Fruit fly (Drosophila melanogaster) whole organism, embryonic: Measurements from ENCODE around the gene Dlip2.

ENCODE experiments used
- CG10209 ChIP-seq: fragments of 200-800 bp; sonication (Bioruptor generic); optimal IDR thresholded peaks from 3 replicates; lab custom pipeline; 2017; ENCODE audit warnings: missing biosample characterization, mild to moderate bottlenecking, missing genetic modification characterization, missing genetic modification reagents
- CG10321 ChIP-seq: fragments of 200-800 bp; sonication (Bioruptor generic); IDR thresholded peaks from 2 replicates; pipeline ENCODE4 v1.3.6; 2022; ENCODE audit warnings: missing biosample characterization, missing genetic modification characterization
- CG10431 ChIP-seq: fragments of 200-800 bp; sonication (Bioruptor generic); optimal IDR thresholded peaks from 3 replicates; lab custom pipeline; 2018; ENCODE audit warnings: missing biosample characterization, mild to moderate bottlenecking, missing genetic modification characterization
- CG11085 ChIP-seq: fragments of 200-800 bp; sonication (Bioruptor generic); IDR thresholded peaks from 2 replicates; pipeline ENCODE4 v1.3.6; 2022; ENCODE audit warnings: missing biosample characterization, missing genetic modification characterization
- CG11093 ChIP-seq: fragments of 200-800 bp; sonication (Bioruptor generic); IDR thresholded peaks from 3 replicates; pipeline ENCODE4 v1.3.6; 2022; ENCODE audit warnings: missing biosample characterization, missing genetic modification characterization
- CG1233 ChIP-seq: fragments of 200-800 bp; sonication (Bioruptor generic); optimal IDR thresholded peaks from 4 replicates; lab custom pipeline; 2018; ENCODE audit warnings: missing biosample characterization, mild to moderate bottlenecking, missing genetic modification characterization
- CG12659 ChIP-seq: fragments of 200-800 bp; sonication (Bioruptor generic); optimal IDR thresholded peaks from 3 replicates; lab custom pipeline; 2017; ENCODE audit warnings: mild to moderate bottlenecking, missing biosample characterization, missing genetic modification reagents, missing genetic modification characterization
- CG12744 ChIP-seq: fragments of 200-800 bp; sonication (Bioruptor generic); optimal IDR thresholded peaks from 2 replicates; lab custom pipeline; 2016; ENCODE audit warnings: missing biosample characterization, missing genetic modification characterization
- CG13287 ChIP-seq: fragments of 200-800 bp; sonication (Bioruptor generic); IDR thresholded peaks from 2 replicates; pipeline ENCODE4 v1.3.6; 2022; ENCODE audit warnings: missing biosample characterization, missing genetic modification characterization; ENCODE audit not compliant: partially characterized antibody
- CG13894 ChIP-seq: fragments of 200-800 bp; sonication (Bioruptor generic); optimal IDR thresholded peaks from 3 replicates; lab custom pipeline; 2018; ENCODE audit warnings: missing biosample characterization, mild to moderate bottlenecking, missing genetic modification characterization, moderate library complexity
- CG14441 ChIP-seq: fragments of 200-800 bp; sonication (Bioruptor generic); IDR thresholded peaks from 2 replicates; pipeline ENCODE4 v1.3.6; 2022; ENCODE audit warnings: missing biosample characterization, missing genetic modification characterization
- CG1602 ChIP-seq: fragments of 200-800 bp; sonication (Bioruptor generic); optimal IDR thresholded peaks from 3 replicates; lab custom pipeline; 2016; ENCODE audit warnings: missing biosample characterization, missing genetic modification characterization
- CG17361 ChIP-seq: fragments of 200-800 bp; sonication (Bioruptor generic); IDR thresholded peaks from 3 replicates; pipeline ENCODE4 v1.3.6; 2022; ENCODE audit warnings: missing biosample characterization, missing genetic modification characterization
- CG43689 ChIP-seq: fragments of 200-800 bp; sonication (Bioruptor generic); IDR thresholded peaks from 2 replicates; pipeline ENCODE4 v1.3.6; 2022; ENCODE audit warnings: missing biosample characterization, missing genetic modification characterization
- CG5245 ChIP-seq: fragments of 200-800 bp; sonication (Bioruptor generic); optimal IDR thresholded peaks from 3 replicates; lab custom pipeline; 2016; ENCODE audit warnings: missing biosample characterization, missing genetic modification characterization
- CG6175 ChIP-seq: fragments of 200-800 bp; sonication (Bioruptor generic); IDR thresholded peaks from 3 replicates; pipeline ENCODE4 v1.3.6; 2022; ENCODE audit warnings: missing biosample characterization, missing genetic modification characterization
- CG7357 ChIP-seq: fragments of 200-800 bp; sonication (Bioruptor generic); IDR thresholded peaks from 3 replicates; pipeline ENCODE4 v1.3.6; 2022; ENCODE audit warnings: missing biosample characterization, missing genetic modification characterization
- CG7839 ChIP-seq: fragments of 200-800 bp; sonication (Bioruptor generic); optimal IDR thresholded peaks from 3 replicates; lab custom pipeline; 2018; ENCODE audit warnings: missing biosample characterization, mild to moderate bottlenecking, missing genetic modification characterization, moderate library complexity
- CG9437 ChIP-seq: fragments of 200-800 bp; sonication (Bioruptor generic); optimal IDR thresholded peaks from 2 replicates; lab custom pipeline; 2018; ENCODE audit warnings: missing biosample characterization, mild to moderate bottlenecking, missing genetic modification characterization
- CHES-1-like ChIP-seq: fragments of 200-800 bp; sonication (Bioruptor generic); optimal IDR thresholded peaks from 2 replicates; lab custom pipeline; 2016; ENCODE audit warnings: missing biosample characterization, missing genetic modification characterization
- Dbx ChIP-seq: fragments of 200-800 bp; sonication (Bioruptor generic); IDR thresholded peaks from 3 replicates; pipeline ENCODE4 v1.3.6; 2022; ENCODE audit warnings: missing biosample characterization, missing genetic modification characterization
- E2f1 ChIP-seq: fragments of 200-800 bp; sonication (Bioruptor generic); IDR thresholded peaks from 2 replicates; pipeline ENCODE4 v1.3.6; 2022; ENCODE audit warnings: missing biosample characterization, missing genetic modification characterization
- Ets65A ChIP-seq: fragments of 200-800 bp; sonication (Bioruptor generic); peaks from one replicate; lab custom pipeline; 2016; ENCODE audit warnings: missing biosample characterization, missing genetic modification characterization
- HLH4C ChIP-seq: fragments of 200-800 bp; sonication (Bioruptor generic); IDR thresholded peaks from 3 replicates; pipeline ENCODE4 v1.3.6; 2022; ENCODE audit warnings: missing biosample characterization, missing genetic modification characterization; ENCODE audit not compliant: partially characterized antibody
- Hmx ChIP-seq: fragments of 200-800 bp; sonication (Bioruptor generic); optimal IDR thresholded peaks from 2 replicates; lab custom pipeline; 2016; ENCODE audit warnings: missing biosample characterization, missing genetic modification characterization
- Jarid2 ChIP-seq: fragments of 200-800 bp; sonication (Bioruptor generic); optimal IDR thresholded peaks from 3 replicates; lab custom pipeline; 2017; ENCODE audit warnings: mild to moderate bottlenecking, missing biosample characterization, missing genetic modification reagents, missing genetic modification characterization
- Kr ChIP-seq: fragments of 200-800 bp; sonication (Bioruptor generic); optimal IDR thresholded peaks from 2 replicates; lab custom pipeline; 2017; ENCODE audit warnings: missing biosample characterization, mild to moderate bottlenecking, missing genetic modification characterization
- Lim3 ChIP-seq: fragments of 200-800 bp; sonication (Bioruptor generic); IDR thresholded peaks from 2 replicates; pipeline ENCODE4 v1.3.6; 2022; ENCODE audit warnings: missing biosample characterization, missing genetic modification characterization
- Lpt ChIP-seq: fragments of >200 bp; optimal IDR thresholded peaks from 2 replicates; lab custom pipeline; 2018; ENCODE audit warnings: missing biosample characterization, missing genetic modification characterization
- NFAT ChIP-seq: fragments of 200-800 bp; sonication (Bioruptor generic); IDR thresholded peaks from 2 replicates; pipeline ENCODE4 v1.3.6; 2022; ENCODE audit warnings: missing biosample characterization, missing genetic modification characterization
- TFAM ChIP-seq: fragments of 200-800 bp; sonication (Bioruptor generic); optimal IDR thresholded peaks from 2 replicates; lab custom pipeline; 2017; ENCODE audit warnings: missing biosample characterization, missing genetic modification characterization, inconsistent platforms
- Vsx1 ChIP-seq: fragments of 200-800 bp; sonication (Bioruptor generic); optimal IDR thresholded peaks from 2 replicates; lab custom pipeline; 2017; ENCODE audit warnings: missing biosample characterization, mild to moderate bottlenecking, missing genetic modification characterization, missing genetic modification reagents
- amos ChIP-seq: fragments of 200-800 bp; sonication (Bioruptor generic); IDR thresholded peaks from 2 replicates; pipeline ENCODE4 v1.3.6; 2022; ENCODE audit warnings: missing biosample characterization, missing genetic modification characterization; ENCODE audit not compliant: partially characterized antibody
- az2 ChIP-seq: fragments of 200-800 bp; sonication (Bioruptor generic); optimal IDR thresholded peaks from 3 replicates; lab custom pipeline; 2016; ENCODE audit warnings: missing biosample characterization, missing genetic modification characterization
- bigmax ChIP-seq: fragments of 200-800 bp; sonication (Bioruptor generic); optimal IDR thresholded peaks from 2 replicates; lab custom pipeline; 2018; ENCODE audit warnings: missing biosample characterization, mild to moderate bottlenecking, missing genetic modification characterization
- chn ChIP-seq: fragments of 200-800 bp; sonication (Bioruptor generic); optimal IDR thresholded peaks from 2 replicates; lab custom pipeline; 2016; ENCODE audit warnings: missing biosample characterization, missing genetic modification characterization
- exex ChIP-seq: fragments of 200-800 bp; sonication (Bioruptor generic); optimal IDR thresholded peaks from 4 replicates; lab custom pipeline; 2018; ENCODE audit warnings: missing biosample characterization, mild to moderate bottlenecking, missing genetic modification characterization, moderate library complexity
- gce ChIP-seq: fragments of 200-800 bp; sonication (Bioruptor generic); IDR thresholded peaks from 3 replicates; pipeline ENCODE4 v1.3.6; 2022; ENCODE audit warnings: missing biosample characterization, missing genetic modification characterization
- gcm2 ChIP-seq: fragments of 200-800 bp; sonication (Bioruptor generic); optimal IDR thresholded peaks from 2 replicates; lab custom pipeline; 2016; ENCODE audit warnings: missing biosample characterization, missing genetic modification characterization
- gsb ChIP-seq: fragments of 200-800 bp; sonication (Bioruptor generic); IDR thresholded peaks from 2 replicates; pipeline ENCODE4 v1.3.6; 2022; ENCODE audit warnings: missing biosample characterization, missing genetic modification characterization
- her ChIP-seq: fragments of 200-800 bp; sonication (Bioruptor generic); optimal IDR thresholded peaks from 2 replicates; lab custom pipeline; 2016; ENCODE audit warnings: missing biosample characterization, missing genetic modification characterization
- insv ChIP-seq, 2 experiments: fragments of 200-800 bp; sonication (Bioruptor generic); optimal IDR thresholded peaks; 3 replicates each; lab custom pipeline; 2016 to 2018; ENCODE audit warnings: missing biosample characterization in 2 of 2, missing genetic modification characterization in 2 of 2
- klu ChIP-seq: fragments of 200-800 bp; sonication (Bioruptor generic); IDR thresholded peaks from 2 replicates; pipeline ENCODE4 v1.3.6; 2022; ENCODE audit warnings: missing biosample characterization, missing genetic modification characterization
- maf-S ChIP-seq: fragments of 200-800 bp; sonication (Bioruptor generic); optimal IDR thresholded peaks from 2 replicates; lab custom pipeline; 2016; ENCODE audit warnings: missing biosample characterization, missing genetic modification characterization
- mam ChIP-seq: fragments of 200-800 bp; sonication (Bioruptor generic); optimal IDR thresholded peaks from 3 replicates; lab custom pipeline; 2016; ENCODE audit warnings: missing biosample characterization, missing genetic modification characterization
- repo ChIP-seq: fragments of 200-800 bp; sonication (Bioruptor generic); optimal IDR thresholded peaks from 2 replicates; lab custom pipeline; 2016; ENCODE audit warnings: missing biosample characterization, missing genetic modification characterization
- ssp ChIP-seq: fragments of 200-800 bp; sonication (Bioruptor generic); IDR thresholded peaks from 2 replicates; pipeline ENCODE4 v1.3.6; 2022; ENCODE audit warnings: missing biosample characterization, missing genetic modification characterization
- tap ChIP-seq: fragments of 200-800 bp; optimal IDR thresholded peaks from 3 replicates; lab custom pipeline; 2019; ENCODE audit warnings: missing biosample characterization, mild to moderate bottlenecking, missing genetic modification characterization, moderate library complexity
- tio ChIP-seq: fragments of 200-800 bp; sonication (Bioruptor generic); optimal IDR thresholded peaks from 2 replicates; lab custom pipeline; 2017; ENCODE audit warnings: missing biosample characterization, missing genetic modification characterization, inconsistent platforms
- unpg ChIP-seq: fragments of 200-800 bp; sonication (Bioruptor generic); optimal IDR thresholded peaks from 3 replicates; lab custom pipeline; 2018; ENCODE audit warnings: missing biosample characterization, mild to moderate bottlenecking, missing genetic modification characterization, moderate library complexity
- usp ChIP-seq: fragments of >200 bp; optimal IDR thresholded peaks from 2 replicates; lab custom pipeline; 2017; ENCODE audit warnings: missing biosample characterization, missing genetic modification characterization
- vfl ChIP-seq: fragments of 200-800 bp; sonication (Bioruptor generic); optimal IDR thresholded peaks from 2 replicates; lab custom pipeline; 2016; ENCODE audit warnings: missing biosample characterization, missing genetic modification characterization

The Dlip2 gene

DNA sequence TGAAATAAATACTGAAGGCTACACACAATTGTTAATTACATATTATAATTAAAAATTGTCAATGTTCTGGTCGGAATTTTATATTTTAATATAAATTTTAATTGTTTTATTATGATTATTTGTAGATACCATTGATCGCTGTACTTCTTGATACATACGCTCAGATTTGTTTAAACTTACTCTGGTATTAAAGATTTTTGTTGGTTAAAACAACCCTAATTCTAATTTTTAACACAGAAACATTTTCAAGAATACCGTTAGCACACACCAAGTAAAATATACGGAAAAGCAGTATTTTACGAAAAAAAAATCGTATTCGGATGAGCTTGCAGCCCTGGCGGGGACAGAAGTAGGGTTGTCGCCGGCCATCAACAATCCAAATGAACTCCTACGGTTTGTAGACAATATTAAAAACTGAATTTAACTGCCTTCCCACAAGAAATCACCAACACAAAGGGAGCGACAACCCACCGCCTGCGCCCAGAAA is 3.8 kb downstream of the Dlip2 start, which contains the start of the genes CG9775, MED31 and slx1 (continued):
- peak; percentile 88 for TF ChIP-seq CG12659 (GFP tag; lab: Kevin White, UChicago)
- no peak for TF ChIP-seq her (GFP tag; lab: Kevin White, UChicago)
- TF ChIP-seq CG12744 (GFP tag; lab: Kevin White, UChicago), result no peak
- no peak; the same call in 1 of the 2 replicates for TF ChIP-seq NFAT (GFP tag; lab: Robert Waterston, UW)
- no peak for TF ChIP-seq vfl
- TF ChIP-seq CG7839 (tag; lab: Kevin White, UChicago), result peak; percentile 82
- TF ChIP-seq Ets65A (GFP tag; lab: Kevin White, UChicago), result peak; percentile 56
- TF ChIP-seq CG17361 (GFP tag; lab: Robert Waterston, UW), result peak; percentile 90
- peak; percentile 74 for TF ChIP-seq CG1602 (GFP tag; lab: Kevin White, UChicago)
- TF ChIP-seq CG10209 (GFP tag; lab: Kevin White, UChicago), result peak; percentile 64
- peak; percentile 68 for TF ChIP-seq CG1233
- TF ChIP-seq E2f1 (GFP tag; lab: Robert Waterston, UW), result peak; percentile 68
- no peak for TF ChIP-seq usp (GFP tag; lab: Kevin White, UChicago)
- no peak for TF ChIP-seq bigmax
- TF ChIP-seq CG6175 (GFP tag; lab: Robert Waterston, UW), result no peak
- no peak for TF ChIP-seq Kr (GFP tag; lab: Kevin White, UChicago)
- TF ChIP-seq Hmx (GFP tag; lab: Kevin White, UChicago), result no peak
- no peak for TF ChIP-seq Vsx1 (GFP tag; lab: Kevin White, UChicago)
- TF ChIP-seq gce (GFP tag; lab: Robert Waterston, UW), result no peak
- peak; percentile 9 for TF ChIP-seq CG5245 (GFP tag; lab: Kevin White, UChicago)
- no peak for TF ChIP-seq CHES-1-like (GFP tag; lab: Kevin White, UChicago)
- TF ChIP-seq CG13287 (GFP tag; lab: Robert Waterston, UW), result no peak
- TF ChIP-seq CG43689, result peak; percentile 31; the same call in 1 of the 2 replicates
- TF ChIP-seq insv (GFP tag; optimal IDR thresholded peaks at IDR 0.05; lab: Kevin White, UChicago), result peak in 1 of 2 experiments; percentile 14
- no peak for TF ChIP-seq CG10321
- peak; percentile 44; the same call in 1 of the 2 replicates for TF ChIP-seq gsb
- peak; percentile 92 for TF ChIP-seq ssp (GFP tag; lab: Robert Waterston, UW)
- no peak for TF ChIP-seq HLH4C (GFP tag; lab: Robert Waterston, UW)
- TF ChIP-seq klu (GFP tag; lab: Robert Waterston, UW), result peak; percentile 61; the same call in 1 of the 2 replicates
- peak; percentile 27 for TF ChIP-seq exex (tag; lab: Kevin White, UChicago)
- TF ChIP-seq CG14441, result peak; percentile 80
- peak; percentile 23 for TF ChIP-seq maf-S (GFP tag; lab: Kevin White, UChicago)
- peak; percentile 70 for TF ChIP-seq Dbx
- no peak for TF ChIP-seq repo (GFP tag; lab: Kevin White, UChicago)
- TF ChIP-seq gcm2 (GFP tag; lab: Kevin White, UChicago), result no peak
- TF ChIP-seq CG11085, result peak; percentile 60; the same call in 1 of the 2 replicates
- peak; percentile 55 for TF ChIP-seq tap
- no peak for TF ChIP-seq Lpt
- TF ChIP-seq CG9437 (GFP tag; lab: Kevin White, UChicago), result peak; percentile 71
- TF ChIP-seq Jarid2 (GFP tag; lab: Kevin White, UChicago), result no peak
- TF ChIP-seq CG7357 (GFP tag; lab: Robert Waterston, UW), result peak; percentile 70
- peak; percentile 20; the same call in 1 of the 2 replicates for TF ChIP-seq amos
- TF ChIP-seq mam (GFP tag; lab: Kevin White, UChicago), result peak; percentile 43
- peak; percentile 47 for TF ChIP-seq CG13894 (tag; lab: Kevin White, UChicago)
- TF ChIP-seq az2, result peak; percentile 68
- no peak for TF ChIP-seq Lim3 (GFP tag; lab: Robert Waterston, UW)
- peak; percentile 33 for TF ChIP-seq CG10431 (GFP tag; lab: Kevin White, UChicago)
- peak; percentile 75; the same call in 2 of the 3 replicates for TF ChIP-seq CG11093 (GFP tag; lab: Robert Waterston, UW)
- TF ChIP-seq chn (GFP tag; lab: Kevin White, UChicago), result no peak
- TF ChIP-seq unpg (GFP tag; lab: Kevin White, UChicago), result peak; percentile 87
- TF ChIP-seq tio, result no peak
- no peak for TF ChIP-seq TFAM (GFP tag; lab: Kevin White, UChicago)
